Fruit fly (Drosophila melanogaster): ENCODE results near the gene CG2278.

DNA sequence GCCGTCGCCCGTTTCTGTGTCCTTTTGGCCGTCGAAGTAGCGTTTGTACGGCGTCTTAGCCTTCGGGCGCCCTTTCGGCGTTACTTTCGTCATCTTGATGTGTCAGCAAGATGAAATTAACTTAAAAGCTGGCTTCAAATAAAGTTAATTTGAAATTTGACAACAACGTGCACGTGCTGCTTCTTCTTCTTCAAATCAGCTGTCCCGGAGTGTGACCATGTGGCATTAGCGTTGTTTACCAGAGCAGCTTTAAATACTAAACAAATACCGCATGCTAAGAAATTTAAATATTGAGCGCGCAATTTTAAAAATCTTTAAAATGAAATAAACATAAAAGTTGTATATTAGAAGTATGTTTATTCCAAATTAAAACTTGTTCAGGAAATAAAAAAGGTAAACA is 49.1 kb downstream of the CG2278 start, which contains the start of gene CG2260:
- TF ChIP-seq Myc (optimal IDR thresholded peaks at IDR 0.05) (no peak), h (optimal IDR thresholded peaks at IDR 0.05) (no peak), psq (optimal IDR thresholded peaks at IDR 0.05) (no peak)
